Worm (Caenorhabditis elegans) whole organism, young adult: ENCODE measurements around the gene F07E5.5.

Source experiments
- B0019.2 ChIP-seq: fragments of 200-800 bp; sonication (Bioruptor generic); conservative IDR thresholded peaks from 2 replicates; pipeline ENCODE4 v1.3.6; 2022; ENCODE audit warnings: missing genetic modification reagents, missing genetic modification characterization, missing compliant biosample characterization
- D2030.7 ChIP-seq: fragments of 200-800 bp; sonication (Bioruptor generic); IDR thresholded peaks from 2 replicates; pipeline ENCODE4 v1.3.6; 2022; ENCODE audit warnings: missing genetic modification reagents, missing genetic modification characterization, missing compliant biosample characterization
- F22D6.2 ChIP-seq: sonication (generic microtip); optimal IDR thresholded peaks from 2 replicates; lab custom pipeline; 2016; ENCODE audit warnings: mild to moderate bottlenecking, missing genetic modification characterization, missing compliant biosample characterization
- Y79H2A.3 ChIP-seq: fragments of 200-800 bp; sonication (Bioruptor generic); conservative IDR thresholded peaks from 2 replicates; pipeline ENCODE4 v1.3.6; 2022; ENCODE audit warnings: missing genetic modification reagents, missing genetic modification characterization, missing compliant biosample characterization
- ama-1 ChIP-seq, 3 experiments: fragments of 150-350 bp in 1 of 3; sonication (generic microtip) in 2 of 3; optimal IDR thresholded peaks; 2 replicates each; lab custom pipeline; 2014 to 2018; ENCODE audit warnings: missing biosample characterization in 2 of 3, missing genetic modification characterization in 2 of 3, missing genetic modification reagents in 2 of 3
- attf-3 ChIP-seq: fragments of 200-800 bp; sonication (Bioruptor generic); conservative IDR thresholded peaks from 2 replicates; pipeline ENCODE4 v1.3.6; 2022; ENCODE audit warnings: missing genetic modification reagents, missing genetic modification characterization, missing compliant biosample characterization
- attf-5 ChIP-seq: fragments of 200-800 bp; sonication (Bioruptor generic); optimal IDR thresholded peaks from 2 replicates; lab custom pipeline; 2018; ENCODE audit warnings: mild to moderate bottlenecking, missing genetic modification characterization, missing compliant biosample characterization
- cebp-2 ChIP-seq: fragments of 200-800 bp; sonication (Bioruptor generic); IDR thresholded peaks from 2 replicates; pipeline ENCODE4 v1.3.6; 2022; ENCODE audit warnings: missing genetic modification characterization, missing compliant biosample characterization
- ceh-40 ChIP-seq: fragments of 200-800 bp; sonication (Bioruptor generic); IDR thresholded peaks from 2 replicates; pipeline ENCODE4 v1.3.6; 2022; ENCODE audit warnings: missing genetic modification characterization, missing compliant biosample characterization
- die-1 ChIP-seq: sonication (generic microtip); optimal IDR thresholded peaks from 2 replicates; lab custom pipeline; 2016; ENCODE audit warnings: missing genotype, mild to moderate bottlenecking, missing genetic modification characterization, missing compliant biosample characterization
- efl-1 ChIP-seq: fragments of 150-350 bp; optimal IDR thresholded peaks from 2 replicates; lab custom pipeline; 2014; ENCODE audit warnings: missing biosample characterization, missing genetic modification reagents, missing genetic modification characterization
- egrh-3 ChIP-seq: fragments of 200-800 bp; sonication (Bioruptor generic); IDR thresholded peaks from 2 replicates; pipeline ENCODE4 v1.3.6; 2022; ENCODE audit warnings: missing genetic modification reagents, missing genetic modification characterization, missing compliant biosample characterization
- fkh-3 ChIP-seq: sonication (generic microtip); optimal IDR thresholded peaks from 2 replicates; lab custom pipeline; 2016; ENCODE audit warnings: mild to moderate bottlenecking, missing genetic modification characterization, missing compliant biosample characterization
- gei-17 ChIP-seq: fragments of 200-800 bp; sonication (Bioruptor generic); optimal IDR thresholded peaks from 2 replicates; lab custom pipeline; 2018; ENCODE audit warnings: mild to moderate bottlenecking, missing genetic modification characterization, missing compliant biosample characterization
- hmg-20 ChIP-seq: fragments of 200-800 bp; sonication (Bioruptor generic); IDR thresholded peaks from 2 replicates; pipeline ENCODE4 v1.3.6; 2022; ENCODE audit warnings: missing genetic modification reagents, missing genetic modification characterization, missing compliant biosample characterization
- hsf-1 ChIP-seq: fragments of 200-800 bp; sonication (Bioruptor generic); IDR thresholded peaks from 2 replicates; pipeline ENCODE4 v1.3.6; 2022; ENCODE audit warnings: missing genetic modification reagents, missing genetic modification characterization, missing compliant biosample characterization
- lag-1 ChIP-seq: fragments of 200-800 bp; sonication (Bioruptor generic); IDR thresholded peaks from 2 replicates; pipeline ENCODE4 v1.3.6; 2022; ENCODE audit warnings: missing genetic modification reagents, missing genetic modification characterization, missing compliant biosample characterization
- lin-26 ChIP-seq: fragments of 200-800 bp; sonication (Bioruptor generic); IDR thresholded peaks from 2 replicates; pipeline ENCODE4 v1.3.6; 2022; ENCODE audit warnings: missing genetic modification reagents, missing genetic modification characterization, missing compliant biosample characterization
- lin-35 ChIP-seq, 3 experiments: fragments of 150-350 bp in 2 of 3; sonication (generic microtip) in 1 of 3; optimal IDR thresholded peaks; 2 replicates each; lab custom pipeline; 2014 to 2018; ENCODE audit warnings: missing biosample characterization in 3 of 3, missing genetic modification characterization in 3 of 3, missing genetic modification reagents in 3 of 3
- lin-40 ChIP-seq: sonication (generic microtip); optimal IDR thresholded peaks from 2 replicates; lab custom pipeline; 2016; ENCODE audit warnings: missing genetic modification characterization, mild to moderate bottlenecking, missing compliant biosample characterization, missing genotype, missing genetic modification reagents
- lin-54 ChIP-seq: fragments of 200-800 bp; sonication (Bioruptor generic); optimal IDR thresholded peaks from 2 replicates; lab custom pipeline; 2018; ENCODE audit warnings: mild to moderate bottlenecking, missing genetic modification characterization, missing compliant biosample characterization
- madf-3 ChIP-seq: fragments of 200-800 bp; sonication (Bioruptor generic); IDR thresholded peaks from 2 replicates; pipeline ENCODE4 v1.3.6; 2022; ENCODE audit warnings: missing genetic modification reagents, missing genetic modification characterization, missing compliant biosample characterization
- madf-6 ChIP-seq: fragments of 200-800 bp; sonication (Bioruptor generic); IDR thresholded peaks from 2 replicates; pipeline ENCODE4 v1.3.6; 2022; ENCODE audit warnings: missing genetic modification reagents, missing genetic modification characterization, missing compliant biosample characterization
- mxl-1 ChIP-seq: sonication (generic microtip); optimal IDR thresholded peaks from 2 replicates; lab custom pipeline; 2016; ENCODE audit warnings: missing genetic modification characterization, missing compliant biosample characterization
- nhr-80 ChIP-seq: sonication (generic microtip); optimal IDR thresholded peaks from 2 replicates; lab custom pipeline; 2016; ENCODE audit warnings: missing genetic modification characterization, missing compliant biosample characterization
- nhr-90 ChIP-seq: sonication (generic microtip); optimal IDR thresholded peaks from 2 replicates; lab custom pipeline; 2016; ENCODE audit warnings: missing genotype, mild to moderate bottlenecking, missing genetic modification characterization, missing compliant biosample characterization
- snpc-1.3 ChIP-seq: sonication (generic microtip); optimal IDR thresholded peaks from 2 replicates; lab custom pipeline; 2017; ENCODE audit warnings: missing genetic modification characterization, mild to moderate bottlenecking, missing compliant biosample characterization, antibody characterized with exemption, moderate library complexity, missing genotype, missing genetic modification reagents; ENCODE audit not compliant: insufficient read depth
- snpc-3.4 ChIP-seq: sonication (generic microtip); optimal IDR thresholded peaks from 2 replicates; lab custom pipeline; 2017; ENCODE audit warnings: missing genetic modification characterization, mild to moderate bottlenecking, missing compliant biosample characterization, antibody characterized with exemption, moderate library complexity, missing genotype, missing genetic modification reagents
- snpc-4 ChIP-seq, 5 experiments: fragments of 150-350 bp in 1 of 5; sonication (generic microtip) in 4 of 5; optimal IDR thresholded peaks; 2 replicates each; lab custom pipeline; 2014 to 2018; ENCODE audit warnings: missing genetic modification characterization in 5 of 5, missing biosample characterization in 3 of 5, antibody characterized with exemption in 2 of 5, mild to moderate bottlenecking in 2 of 5, missing compliant biosample characterization in 2 of 5, missing genotype in 2 of 5, moderate library complexity in 2 of 5, missing genetic modification reagents in 1 of 5
- sptf-2 ChIP-seq: fragments of 200-800 bp; sonication (Bioruptor generic); optimal IDR thresholded peaks from 2 replicates; lab custom pipeline; 2018; ENCODE audit warnings: mild to moderate bottlenecking, missing genetic modification characterization, missing compliant biosample characterization
- unc-130 ChIP-seq: sonication (generic microtip); optimal IDR thresholded peaks from 2 replicates; lab custom pipeline; 2016; ENCODE audit warnings: missing genetic modification reagents, missing genetic modification characterization, missing compliant biosample characterization
- ztf-25 ChIP-seq: fragments of 200-800 bp; sonication (Bioruptor generic); IDR thresholded peaks from 2 replicates; pipeline ENCODE4 v1.3.6; 2022; ENCODE audit warnings: missing genetic modification reagents, missing genetic modification characterization, missing compliant biosample characterization
- ztf-3 ChIP-seq: fragments of 200-800 bp; sonication (Bioruptor generic); optimal IDR thresholded peaks from 2 replicates; lab custom pipeline; 2018; ENCODE audit warnings: mild to moderate bottlenecking, missing genetic modification characterization, missing compliant biosample characterization

The F07E5.5 gene

DNA sequence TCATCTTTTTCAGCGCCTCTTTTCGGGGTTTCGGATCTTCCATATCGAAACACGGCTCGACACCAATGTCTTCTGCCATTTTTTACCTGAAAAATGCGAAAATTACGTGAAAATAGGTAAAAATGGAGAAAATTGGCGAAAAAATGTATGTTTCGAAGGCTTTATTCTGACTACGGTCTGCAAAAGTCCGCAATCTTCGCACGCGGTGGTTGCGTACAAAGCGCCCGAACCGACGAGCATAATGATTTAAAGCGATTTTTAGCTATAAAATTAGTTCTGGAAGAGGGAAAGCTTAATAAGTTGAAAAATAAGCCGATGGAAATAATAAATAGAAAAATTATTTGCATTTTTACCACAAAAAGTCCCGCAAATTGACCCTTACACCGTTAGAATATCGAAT is at the start of gene F07E5.5 (continued):
- TF ChIP-seq lag-1 (no peak), B0019.2 (GFP tag; lab: Robert Waterston, UW) (no peak), ama-1 (optimal IDR thresholded peaks at IDR 0.05; lab: Kevin White, UChicago) (no peak), ama-1 (GFP tag; optimal IDR thresholded peaks at IDR 0.05; lab: Kevin White, UChicago) (no peak), ceh-40 (no peak), hmg-20 (GFP tag; lab: Robert Waterston, UW) (no peak), lin-35 (GFP tag; optimal IDR thresholded peaks at IDR 0.05; lab: Kevin White, UChicago) (no peak), Y79H2A.3 (no peak), efl-1 (GFP tag; lab: Kevin White, UChicago) (peak; percentile 16), die-1 (tag; lab: Kevin White, UChicago) (no peak), ztf-3 (GFP tag; lab: Kevin White, UChicago) (no peak), madf-6 (GFP tag; lab: Robert Waterston, UW) (no peak), hsf-1 (GFP tag; lab: Robert Waterston, UW) (no peak), attf-3 (peak; percentile 20; the same call in 1 of the 2 replicates), attf-5 (GFP tag; lab: Kevin White, UChicago) (peak; percentile 1), lin-26 (GFP tag; lab: Robert Waterston, UW) (no peak), D2030.7 (GFP tag; lab: Robert Waterston, UW) (peak; percentile 37; the same call in 1 of the 2 replicates), unc-130 (no peak), mxl-1 (tag; lab: Kevin White, UChicago) (no peak), F22D6.2 (tag; lab: Kevin White, UChicago) (no peak), madf-3 (GFP tag; lab: Robert Waterston, UW) (no peak)

DNA sequence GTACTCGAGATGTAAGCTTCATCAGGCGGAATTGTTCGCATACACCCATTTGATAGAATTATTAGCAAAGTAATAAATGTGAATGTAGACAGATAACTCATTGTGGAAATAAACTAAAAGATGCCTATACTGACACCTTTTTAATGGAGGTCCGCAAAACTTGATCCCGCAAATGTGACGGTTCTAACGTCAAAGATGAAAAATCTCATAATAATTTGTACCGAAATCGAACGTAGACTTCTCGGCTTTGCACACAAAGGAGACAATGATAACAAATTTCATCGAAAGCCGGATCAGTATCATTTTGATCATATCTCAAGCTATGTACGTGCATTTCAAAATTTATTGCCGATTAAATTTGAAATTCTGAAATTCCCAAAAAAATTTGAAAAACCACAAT is 49.4 kb upstream of the F07E5.5 start, which contains the start of gene R52.4:
Gene R52.4 (minus strand): TSS at position 101 of the 400 bp plus-strand sequence.
- TF ChIP-seq cebp-2 (no peak), snpc-1.3 (tag; lab: Kevin White, UChicago) (no peak), sptf-2 (no peak), D2030.7 (GFP tag; lab: Robert Waterston, UW) (no peak), lin-40 (tag; lab: Kevin White, UChicago) (no peak), snpc-4 (GFP tag; optimal IDR thresholded peaks at IDR 0.05; lab: Kevin White, UChicago) (no peak), snpc-4 (tag; optimal IDR thresholded peaks at IDR 0.05; lab: Kevin White, UChicago) (no peak), nhr-90 (tag; lab: Kevin White, UChicago) (no peak), snpc-3.4 (tag; lab: Kevin White, UChicago) (no peak), gei-17 (GFP tag; lab: Kevin White, UChicago) (no peak), egrh-3 (GFP tag; lab: Robert Waterston, UW) (no peak)

DNA sequence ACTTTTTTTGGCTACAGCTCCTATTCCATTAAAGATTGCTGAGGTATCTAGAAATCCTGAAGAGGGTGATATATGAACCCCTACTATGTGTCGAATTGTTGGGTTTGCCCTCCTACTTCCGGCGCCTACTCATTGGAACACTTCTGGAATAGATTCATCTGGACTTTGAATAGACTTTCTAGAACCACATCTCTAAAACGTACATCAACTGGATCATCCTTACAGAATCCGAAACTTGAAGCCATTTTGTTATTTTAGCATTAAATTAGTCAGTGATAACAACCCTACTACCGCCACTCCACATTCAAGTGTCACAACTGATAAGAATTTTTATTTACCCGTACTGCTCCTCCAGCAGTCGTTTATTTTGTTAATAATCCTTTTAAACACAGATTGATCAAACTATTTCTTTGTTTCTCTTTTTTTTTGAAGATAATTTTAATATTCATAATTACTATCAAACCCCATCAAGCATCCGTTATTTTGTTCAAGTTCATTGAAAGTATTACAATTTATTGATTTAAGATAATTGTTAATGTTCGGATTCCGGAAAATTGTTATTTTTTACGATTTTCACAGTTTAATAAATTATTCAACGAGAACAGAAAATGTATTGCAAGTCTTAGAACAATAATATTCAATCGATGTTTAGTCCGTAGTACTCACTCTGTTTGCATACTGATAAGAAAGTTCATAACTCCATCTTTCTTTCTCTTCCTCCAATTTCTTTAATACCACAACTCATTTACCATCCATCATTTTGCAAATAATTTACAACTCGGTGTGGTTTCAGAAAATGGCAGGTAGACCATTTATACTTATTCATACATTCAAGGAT is 40.5 kb upstream of the F07E5.5 start, which contains the start of gene math-42:
Gene math-42 (plus strand): TSS at position 788 of the 838 bp plus-strand sequence.
- TF ChIP-seq lin-54 (GFP tag; lab: Kevin White, UChicago): no peak
- TF ChIP-seq madf-6 (GFP tag; lab: Robert Waterston, UW): no peak
- TF ChIP-seq nhr-80 (tag; lab: Kevin White, UChicago): peak; percentile 27
- no peak for TF ChIP-seq fkh-3 (tag; lab: Kevin White, UChicago)
- no peak for TF ChIP-seq ztf-25 (GFP tag; lab: Robert Waterston, UW)
- TF ChIP-seq, all 124 proteins: peak for 1
